Worm (Caenorhabditis elegans) whole organism, midembryonic: ENCODE results near the gene hrg-6.

Source experiments
- klf-2 ChIP-seq: fragments of 200-800 bp; sonication (Bioruptor generic); conservative IDR thresholded peaks from 2 replicates; pipeline ENCODE4 v1.3.6; 2022; ENCODE audit warnings: missing genetic modification reagents, missing genetic modification characterization, missing compliant biosample characterization
- ztf-23 ChIP-seq: fragments of 200-800 bp; sonication (Bioruptor generic); IDR thresholded peaks from 2 replicates; pipeline ENCODE4 v1.3.6; 2022; ENCODE audit warnings: missing genetic modification reagents, missing genetic modification characterization, missing compliant biosample characterization

ce11 chrIV:11038218-11038617 is 5.8 kb downstream of the hrg-6 start:
- no peak for TF ChIP-seq klf-2 (GFP tag; lab: Robert Waterston, UW)
- TF ChIP-seq ztf-23 (GFP tag; lab: Robert Waterston, UW): no peak
